Worm (Caenorhabditis elegans): Measurements from ENCODE around the gene Y38H8A.12.

ce11 chrIV:13429240-13429639 lies 31.5 kb downstream of the Y38H8A.12 start, which contains the start of gene K09B11.4:
- no peak for TF ChIP-seq nhr-12 (tag; optimal IDR thresholded peaks at IDR 0.05)
- TF ChIP-seq ceh-43 (GFP tag; optimal IDR thresholded peaks at IDR 0.05) = no peak
- TF ChIP-seq snpc-4 (tag; optimal IDR thresholded peaks at IDR 0.05) = no peak
- TF ChIP-seq flh-1 (GFP tag; optimal IDR thresholded peaks at IDR 0.05) = no peak
- no peak for TF ChIP-seq ztf-11 (tag; optimal IDR thresholded peaks at IDR 0.05)
- TF ChIP-seq nhr-76 (tag; optimal IDR thresholded peaks at IDR 0.05) = no peak
- TF ChIP-seq elt-3 (tag; optimal IDR thresholded peaks at IDR 0.05) = no peak
- no peak for TF ChIP-seq unc-62 (GFP tag; optimal IDR thresholded peaks at IDR 0.05)
